Fruit fly (Drosophila melanogaster): Measurements from ENCODE around the gene CG7367.

DNA sequence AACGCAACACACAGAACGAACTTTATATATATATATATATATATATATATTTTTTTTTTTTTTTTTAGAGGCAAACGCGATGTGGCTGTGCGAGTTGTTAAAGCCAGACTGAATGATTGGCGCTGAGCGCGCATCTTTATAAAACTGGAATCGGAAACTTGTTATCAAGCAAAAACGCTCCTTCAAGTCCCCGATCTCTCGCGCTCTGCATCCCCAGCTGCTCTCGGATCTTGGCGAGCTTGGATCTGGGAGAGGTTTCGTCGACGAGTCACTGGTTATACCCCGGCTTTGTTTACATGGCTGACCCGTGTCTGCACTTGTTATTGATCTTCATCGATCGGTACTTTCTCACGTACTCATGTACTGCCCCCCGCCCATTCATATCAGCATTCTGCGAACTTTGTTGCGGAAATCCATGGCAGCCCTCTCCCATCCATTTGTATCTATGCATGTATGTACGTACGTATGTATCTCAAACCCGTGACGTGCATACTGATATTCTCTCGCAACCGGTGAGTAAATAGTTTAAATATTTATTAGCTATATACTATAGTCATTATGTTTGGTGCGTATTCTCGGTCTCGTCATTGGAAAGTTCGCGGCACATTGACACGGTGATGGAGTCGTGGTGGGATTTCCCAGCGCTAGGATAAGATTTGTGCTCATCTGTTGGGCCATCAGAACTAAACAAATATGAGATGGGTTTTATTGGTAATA, 32.3 kb downstream of the CG7367 start, which contains the start of gene Spn28Dc:
- TF ChIP-seq insv (optimal IDR thresholded peaks at IDR 0.05) (no peak), psq (optimal IDR thresholded peaks at IDR 0.05) (no peak), h (optimal IDR thresholded peaks at IDR 0.05) (no peak), Sin3A (optimal IDR thresholded peaks at IDR 0.05) (no peak), Myc (optimal IDR thresholded peaks at IDR 0.05) (no peak), ttk (optimal IDR thresholded peaks at IDR 0.05) (no peak)
